Worm (Caenorhabditis elegans) whole organism, L2 larva: ENCODE data around the gene tag-325.

Experiments
- aly-2 ChIP-seq: fragments of 150-350 bp; optimal IDR thresholded peaks from 2 replicates; lab custom pipeline; 2014; ENCODE audit warnings: missing biosample characterization, missing genetic modification characterization
- nhr-129 ChIP-seq: fragments of 150-350 bp; optimal IDR thresholded peaks from 2 replicates; lab custom pipeline; 2014; ENCODE audit warnings: missing biosample characterization, missing genetic modification characterization
- peb-1 ChIP-seq: fragments of 150-350 bp; optimal IDR thresholded peaks from 2 replicates; lab custom pipeline; 2014; ENCODE audit warnings: missing biosample characterization, missing genetic modification characterization
- zag-1 ChIP-seq: fragments of 150-350 bp; optimal IDR thresholded peaks from 2 replicates; lab custom pipeline; 2014; ENCODE audit warnings: missing biosample characterization, missing genetic modification characterization

ce11 chrIII:4796536-4796935, at the start of gene tag-325:
- TF ChIP-seq peb-1 (tag; lab: Kevin White, UChicago), result no peak
- no peak for TF ChIP-seq nhr-129 (tag; lab: Kevin White, UChicago)
- no peak for TF ChIP-seq zag-1 (tag; lab: Kevin White, UChicago)
- TF ChIP-seq aly-2 (tag; lab: Kevin White, UChicago), result no peak
